Worm (Caenorhabditis elegans): Measurements from ENCODE around the gene lst-4.

ce11 chrIV:14019883-14020282 lies 49.8 kb downstream of the lst-4 start, which contains the start of the genes irld-56 and irld-55:
- TF ChIP-seq bed-2 (GFP tag; IDR thresholded peaks at IDR 0.05): no peak
- no peak for TF ChIP-seq B0035.1 (tag; optimal IDR thresholded peaks at IDR 0.05)
- no peak for TF ChIP-seq madf-3 (GFP tag; IDR thresholded peaks at IDR 0.05)
- TF ChIP-seq attf-5 (GFP tag; optimal IDR thresholded peaks at IDR 0.05): no peak
- no peak for TF ChIP-seq tlf-1 (GFP tag; optimal IDR thresholded peaks at IDR 0.05)
- no peak for TF ChIP-seq atf-7 (tag; optimal IDR thresholded peaks at IDR 0.05)
- TF ChIP-seq ceh-79 (tag; optimal IDR thresholded peaks at IDR 0.05): no peak
- TF ChIP-seq K12H6.12 (tag; optimal IDR thresholded peaks at IDR 0.05): no peak

All from whole organism, young adult.